Worm (Caenorhabditis elegans) whole organism, midembryonic: ENCODE data around the gene K10G6.9.

Experiments
- T22C8.4 ChIP-seq: fragments of 200-800 bp; sonication (Bioruptor generic); IDR thresholded peaks from 2 replicates; pipeline ENCODE4 v1.3.6; 2022; ENCODE audit warnings: missing genetic modification characterization, missing compliant biosample characterization
- cog-1 ChIP-seq: sonication (generic microtip); optimal IDR thresholded peaks from 2 replicates; lab custom pipeline; 2016; ENCODE audit warnings: missing genetic modification characterization, missing compliant biosample characterization
- flt-1 ChIP-seq: fragments of 200-800 bp; sonication (Bioruptor generic); IDR thresholded peaks from 2 replicates; pipeline ENCODE4 v1.3.6; 2022; ENCODE audit warnings: missing genetic modification characterization, missing compliant biosample characterization
- klf-2 ChIP-seq: fragments of 200-800 bp; sonication (Bioruptor generic); conservative IDR thresholded peaks from 2 replicates; pipeline ENCODE4 v1.3.6; 2022; ENCODE audit warnings: missing genetic modification reagents, missing genetic modification characterization, missing compliant biosample characterization
- med-1 ChIP-seq: sonication (generic microtip); optimal IDR thresholded peaks from 2 replicates; lab custom pipeline; 2017; ENCODE audit warnings: missing genetic modification characterization, mild to moderate bottlenecking, missing compliant biosample characterization, antibody characterized with exemption, missing genetic modification reagents; ENCODE audit not compliant: insufficient read depth
- ref-1 ChIP-seq: fragments of 200-800 bp; sonication (Bioruptor generic); conservative IDR thresholded peaks from 2 replicates; pipeline ENCODE4 v1.3.6; 2022; ENCODE audit warnings: missing genetic modification reagents, missing genetic modification characterization, missing compliant biosample characterization
- tab-1 ChIP-seq: fragments of 200-800 bp; sonication (Bioruptor generic); IDR thresholded peaks from 2 replicates; pipeline ENCODE4 v1.3.6; 2022; ENCODE audit warnings: missing genetic modification characterization, missing compliant biosample characterization
- ztf-23 ChIP-seq: fragments of 200-800 bp; sonication (Bioruptor generic); IDR thresholded peaks from 2 replicates; pipeline ENCODE4 v1.3.6; 2022; ENCODE audit warnings: missing genetic modification reagents, missing genetic modification characterization, missing compliant biosample characterization
- ztf-29 ChIP-seq: fragments of 200-800 bp; sonication (Bioruptor generic); IDR thresholded peaks from 2 replicates; pipeline ENCODE4 v1.3.6; 2022; ENCODE audit warnings: missing genetic modification reagents, missing genetic modification characterization, missing compliant biosample characterization

Gene K10G6.9

ce11 chrII:4018617-4019016 is 46.6 kb downstream of the K10G6.9 start, which contains the start of gene K07D4.6:
Gene K07D4.6 (minus strand): TSS chrII:4018717.
- TF ChIP-seq klf-2 (no peak), tab-1 (GFP tag; lab: Robert Waterston, UW) (no peak), ztf-23 (no peak), ref-1 (no peak), T22C8.4 (GFP tag; lab: Robert Waterston, UW) (no peak), cog-1 (no peak), flt-1 (GFP tag; lab: Robert Waterston, UW) (no peak), ztf-29 (GFP tag; lab: Robert Waterston, UW) (no peak), med-1 (GFP tag; lab: Kevin White, UChicago) (no peak)
